Fruit fly (Drosophila melanogaster) whole organism, pupa: ENCODE results near the gene CG16986.

ENCODE experiments used
- CG10348 ChIP-seq: fragments of 200-800 bp; sonication (Bioruptor generic); IDR thresholded peaks from 2 replicates; pipeline ENCODE4 v1.3.6; 2022; ENCODE audit warnings: missing biosample characterization, missing genetic modification characterization
- CG12605 ChIP-seq: fragments of 200-800 bp; sonication (Bioruptor generic); IDR thresholded peaks from 2 replicates; pipeline ENCODE4 v1.3.6; 2022; ENCODE audit warnings: missing biosample characterization, missing genetic modification characterization
- CG13204 ChIP-seq: fragments of 200-800 bp; sonication (Bioruptor generic); optimal IDR thresholded peaks from 2 replicates; lab custom pipeline; 2018; ENCODE audit warnings: missing biosample characterization, mild to moderate bottlenecking, missing genetic modification characterization, moderate library complexity
- CG14655 ChIP-seq: fragments of 200-800 bp; sonication (Bioruptor generic); optimal IDR thresholded peaks from 3 replicates; lab custom pipeline; 2017; ENCODE audit warnings: mild to moderate bottlenecking, missing biosample characterization, missing genetic modification reagents, missing genetic modification characterization
- CG15710 ChIP-seq: fragments of 200-800 bp; sonication (Bioruptor generic); optimal IDR thresholded peaks from 2 replicates; lab custom pipeline; 2018; ENCODE audit warnings: missing biosample characterization, mild to moderate bottlenecking, missing genetic modification characterization, moderate library complexity
- CG17806 ChIP-seq: fragments of 200-800 bp; sonication (Bioruptor generic); optimal IDR thresholded peaks from 2 replicates; lab custom pipeline; 2018; ENCODE audit warnings: missing biosample characterization, mild to moderate bottlenecking, missing genetic modification characterization, moderate library complexity
- CG32121 ChIP-seq: fragments of 200-800 bp; sonication (Bioruptor generic); IDR thresholded peaks from 2 replicates; pipeline ENCODE4 v1.3.6; 2022; ENCODE audit warnings: missing biosample characterization, missing genetic modification characterization
- CG34367 ChIP-seq: fragments of 200-800 bp; sonication (Bioruptor generic); optimal IDR thresholded peaks from 2 replicates; lab custom pipeline; 2018; ENCODE audit warnings: missing biosample characterization, mild to moderate bottlenecking, missing genetic modification characterization
- CG4496 ChIP-seq: fragments of 200-800 bp; sonication (Bioruptor generic); IDR thresholded peaks from 3 replicates; pipeline ENCODE4 v1.3.6; 2022; ENCODE audit warnings: missing biosample characterization, missing genetic modification characterization
- CG8159 ChIP-seq: fragments of 200-800 bp; sonication (Bioruptor generic); optimal IDR thresholded peaks from 3 replicates; lab custom pipeline; 2018; ENCODE audit warnings: missing biosample characterization, mild to moderate bottlenecking, missing genetic modification characterization, moderate library complexity
- CG8301 ChIP-seq: fragments of 200-800 bp; sonication (Bioruptor generic); optimal IDR thresholded peaks from 2 replicates; lab custom pipeline; 2018; ENCODE audit warnings: missing biosample characterization, mild to moderate bottlenecking, missing genetic modification characterization
- CG9948 ChIP-seq: fragments of 200-800 bp; sonication (Bioruptor generic); optimal IDR thresholded peaks from 2 replicates; lab custom pipeline; 2018; ENCODE audit warnings: missing biosample characterization, mild to moderate bottlenecking, missing genetic modification characterization, moderate library complexity
- D1 ChIP-seq: fragments of 200-800 bp; sonication (Bioruptor generic); optimal IDR thresholded peaks from 2 replicates; lab custom pipeline; 2018; ENCODE audit warnings: missing biosample characterization, mild to moderate bottlenecking, missing genetic modification characterization, moderate library complexity
- EcR ChIP-seq: fragments of 200-800 bp; sonication (Bioruptor generic); optimal IDR thresholded peaks from 3 replicates; lab custom pipeline; 2019; ENCODE audit warnings: missing biosample characterization, missing genetic modification characterization, mild to moderate bottlenecking, moderate library complexity, missing genetic modification reagents
- Ets98B ChIP-seq: fragments of 200-800 bp; sonication (Bioruptor generic); IDR thresholded peaks from 2 replicates; pipeline ENCODE4 v1.3.6; 2022; ENCODE audit warnings: missing biosample characterization, missing genetic modification characterization
- Pif1A ChIP-seq: fragments of 200-800 bp; sonication (Bioruptor generic); optimal IDR thresholded peaks from 3 replicates; lab custom pipeline; 2016; ENCODE audit warnings: missing biosample characterization, missing genetic modification characterization
- Pif1B ChIP-seq: fragments of 200-800 bp; sonication (Bioruptor generic); optimal IDR thresholded peaks from 3 replicates; lab custom pipeline; 2016; ENCODE audit warnings: missing biosample characterization, missing genetic modification characterization
- Snoo ChIP-seq: fragments of 200-800 bp; sonication (Bioruptor generic); optimal IDR thresholded peaks from 3 replicates; lab custom pipeline; 2017; ENCODE audit warnings: missing biosample characterization, mild to moderate bottlenecking, missing genetic modification characterization, inconsistent platforms
- fd96Ca ChIP-seq: fragments of 200-800 bp; sonication (Bioruptor generic); IDR thresholded peaks from 3 replicates; pipeline ENCODE4 v1.3.6; 2022; ENCODE audit warnings: missing biosample characterization, missing genetic modification characterization
- gl ChIP-seq: fragments of 200-800 bp; sonication (Bioruptor generic); optimal IDR thresholded peaks from 2 replicates; lab custom pipeline; 2018; ENCODE audit warnings: missing biosample characterization, mild to moderate bottlenecking, missing genetic modification characterization
- rn ChIP-seq: fragments of 200-800 bp; sonication (Bioruptor generic); IDR thresholded peaks from 2 replicates; pipeline ENCODE4 v1.3.6; 2022; ENCODE audit warnings: missing biosample characterization, missing genetic modification characterization

The CG16986 gene

dm6 chr3L:2571975-2572374, 28.2 kb upstream of the CG16986 start:
- peak; percentile 83 for TF ChIP-seq CG4496 (GFP tag; lab: Robert Waterston, UW)
- no peak for TF ChIP-seq CG9948 (tag; lab: Kevin White, UChicago)
- no peak for TF ChIP-seq CG15710 (tag; lab: Kevin White, UChicago)
- TF ChIP-seq CG10348 (GFP tag; lab: Robert Waterston, UW): no peak
- peak; percentile 24 for TF ChIP-seq CG8301 (tag; lab: Kevin White, UChicago)
- no peak for TF ChIP-seq D1 (tag; lab: Kevin White, UChicago)
- TF ChIP-seq CG32121 (GFP tag; lab: Robert Waterston, UW): peak; percentile 86
- peak; percentile 89 for TF ChIP-seq fd96Ca (GFP tag; lab: Robert Waterston, UW)
- TF ChIP-seq Pif1B: peak; percentile 31
- TF ChIP-seq CG17806: no peak
- no peak for TF ChIP-seq gl (tag; lab: Kevin White, UChicago)
- TF ChIP-seq Pif1A (GFP tag; lab: Kevin White, UChicago): peak; percentile 57
- TF ChIP-seq CG14655: peak; percentile 32
- TF ChIP-seq CG8159: no peak
- TF ChIP-seq rn (GFP tag; lab: Robert Waterston, UW): peak; percentile 53
- no peak for TF ChIP-seq CG34367
- TF ChIP-seq CG12605 (GFP tag; lab: Robert Waterston, UW): peak; percentile 40
- no peak for TF ChIP-seq CG13204 (GFP tag; lab: Kevin White, UChicago)
- TF ChIP-seq EcR (GFP tag; lab: Kevin White, UChicago): no peak
- no peak for TF ChIP-seq Snoo (tag; lab: Kevin White, UChicago)
- TF ChIP-seq Ets98B (GFP tag; lab: Robert Waterston, UW): peak; percentile 83

dm6 chr3L:2572907-2573591, 27.1 kb upstream of the CG16986 start:
- peak; percentile 75 for TF ChIP-seq EcR (GFP tag; lab: Kevin White, UChicago)
- no peak for TF ChIP-seq CG15710 (tag; lab: Kevin White, UChicago)

- no peak for TF ChIP-seq CG8301 (tag; lab: Kevin White, UChicago)
- TF ChIP-seq CG32121 (GFP tag; lab: Robert Waterston, UW): no peak
- TF ChIP-seq CG15710 (tag; lab: Kevin White, UChicago): no peak
- TF ChIP-seq CG17806: no peak
These were observed 25.4 kb upstream of the CG16986 start for dm6 chr3L:2574716-2575115.

dm6 chr3L:2575240-2575639, 24.9 kb upstream of the CG16986 start:
- no peak for TF ChIP-seq fd96Ca (GFP tag; lab: Robert Waterston, UW)
- peak; percentile 40 for TF ChIP-seq CG17806
- peak; percentile 76 for TF ChIP-seq EcR (GFP tag; lab: Kevin White, UChicago)
- no peak for TF ChIP-seq gl (tag; lab: Kevin White, UChicago)
- TF ChIP-seq D1 (tag; lab: Kevin White, UChicago): no peak
- peak; percentile 54 for TF ChIP-seq CG8159
- TF ChIP-seq CG32121 (GFP tag; lab: Robert Waterston, UW): peak; percentile 61
- no peak for TF ChIP-seq Pif1B
- TF ChIP-seq Ets98B (GFP tag; lab: Robert Waterston, UW): peak; percentile 44
- no peak for TF ChIP-seq CG34367
- TF ChIP-seq CG8301 (tag; lab: Kevin White, UChicago): peak; percentile 66
- no peak; the same call in 2 of the 3 replicates for TF ChIP-seq CG4496 (GFP tag; lab: Robert Waterston, UW)
- TF ChIP-seq Snoo (tag; lab: Kevin White, UChicago): no peak
- no peak for TF ChIP-seq CG13204 (GFP tag; lab: Kevin White, UChicago)
- peak; percentile 47 for TF ChIP-seq CG15710 (tag; lab: Kevin White, UChicago)
- peak; percentile 61 for TF ChIP-seq CG14655
- no peak for TF ChIP-seq rn (GFP tag; lab: Robert Waterston, UW)
- peak; percentile 47 for TF ChIP-seq CG9948 (tag; lab: Kevin White, UChicago)
- TF ChIP-seq CG12605 (GFP tag; lab: Robert Waterston, UW): no peak
- peak; percentile 60 for TF ChIP-seq Pif1A (GFP tag; lab: Kevin White, UChicago)
- TF ChIP-seq, all 21 proteins: peak for 10

- TF ChIP-seq Snoo (tag; lab: Kevin White, UChicago): no peak
- peak; percentile 8 for TF ChIP-seq EcR (GFP tag; lab: Kevin White, UChicago)
- no peak for TF ChIP-seq gl (tag; lab: Kevin White, UChicago)
- TF ChIP-seq D1 (tag; lab: Kevin White, UChicago): no peak
- peak; percentile 9 for TF ChIP-seq Pif1B
- peak; percentile 36 for TF ChIP-seq CG14655
- TF ChIP-seq, all 21 proteins: peak for 3
These were observed 22.9 kb upstream of the CG16986 start for dm6 chr3L:2577096-2577831.

dm6 chr3L:2578315-2578714, 21.8 kb upstream of the CG16986 start:
- no peak for TF ChIP-seq gl (tag; lab: Kevin White, UChicago)
- TF ChIP-seq CG32121 (GFP tag; lab: Robert Waterston, UW): no peak
- no peak for TF ChIP-seq EcR (GFP tag; lab: Kevin White, UChicago)
- TF ChIP-seq CG8301 (tag; lab: Kevin White, UChicago): no peak
- no peak for TF ChIP-seq CG12605 (GFP tag; lab: Robert Waterston, UW)
- TF ChIP-seq D1 (tag; lab: Kevin White, UChicago): no peak
- TF ChIP-seq Ets98B (GFP tag; lab: Robert Waterston, UW): no peak
- no peak for TF ChIP-seq CG34367
- TF ChIP-seq rn (GFP tag; lab: Robert Waterston, UW): no peak
- TF ChIP-seq CG17806: no peak
- TF ChIP-seq CG8159: no peak
- TF ChIP-seq Pif1B: no peak
- no peak for TF ChIP-seq CG4496 (GFP tag; lab: Robert Waterston, UW)
- TF ChIP-seq CG15710 (tag; lab: Kevin White, UChicago): no peak
- TF ChIP-seq Snoo (tag; lab: Kevin White, UChicago): no peak
- TF ChIP-seq, all 21 proteins: peak for 0
